Worm (Caenorhabditis elegans): ENCODE results near the gene gst-17.
"Not testable (repeated sequence)": the region's sequence is repeated elsewhere in the genome, so short reads cannot be mapped to it uniquely, and the experiment has no call there.

DNA sequence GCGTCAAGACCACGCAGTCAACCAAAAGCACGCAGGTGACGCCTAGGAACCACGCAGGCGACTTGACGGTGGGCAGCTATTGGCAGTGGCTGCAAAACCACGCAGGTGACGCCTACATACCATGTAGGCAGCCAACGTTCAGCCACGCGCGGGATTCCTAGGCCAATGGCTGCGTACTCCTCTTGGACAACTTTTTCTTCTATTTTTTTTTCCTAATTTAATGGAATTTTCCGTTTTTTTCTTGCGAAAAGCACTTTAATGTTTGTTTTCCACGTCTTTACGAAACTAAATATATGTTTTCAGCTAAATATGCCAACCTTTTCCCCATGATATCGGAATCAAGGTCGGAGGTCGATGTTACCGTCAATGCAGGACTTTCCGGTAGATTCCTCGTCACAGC is 24.1 kb upstream of the gst-17 start, which contains the start of gene C31C9.9:
- not testable (repeated sequence) for TF ChIP-seq hmg-1.2 (GFP tag; IDR thresholded peaks at IDR 0.05); mxl-1 (tag; optimal IDR thresholded peaks at IDR 0.05); lin-35 (GFP tag; optimal IDR thresholded peaks at IDR 0.05); Y95B8A.8 (GFP tag; IDR thresholded peaks at IDR 0.05); madf-3 (GFP tag; IDR thresholded peaks at IDR 0.05); ets-4 (GFP tag; optimal IDR thresholded peaks at IDR 0.05); F49E8.2 (tag; optimal IDR thresholded peaks at IDR 0.05; ENCODE audit: insufficient read depth); ama-1 (optimal IDR thresholded peaks at IDR 0.05); ama-1 (GFP tag; optimal IDR thresholded peaks at IDR 0.05); B0261.1 (tag; optimal IDR thresholded peaks at IDR 0.05)
